Worm (Caenorhabditis elegans): ENCODE measurements around the gene C16E9.2.

The C16E9.2 gene

ce11 chrX:6937742-6938141 lies 2.2 kb downstream of the C16E9.2 start (continued):
- no peak for TF ChIP-seq snpc-4 (GFP tag; optimal IDR thresholded peaks at IDR 0.05)
- TF ChIP-seq snpc-4 (tag; optimal IDR thresholded peaks at IDR 0.05): no peak
- no peak for TF ChIP-seq atf-7 (tag; optimal IDR thresholded peaks at IDR 0.05)
- no peak for TF ChIP-seq T26A5.8 (tag; optimal IDR thresholded peaks at IDR 0.05)
- no peak for TF ChIP-seq let-526 (GFP tag; IDR thresholded peaks at IDR 0.05)

- TF ChIP-seq madf-10 (tag; optimal IDR thresholded peaks at IDR 0.05) (no peak), mes-4 (tag; optimal IDR thresholded peaks at IDR 0.05) (no peak), nhr-80 (tag; optimal IDR thresholded peaks at IDR 0.05) (no peak), F49E8.2 (tag; optimal IDR thresholded peaks at IDR 0.05; ENCODE audit: insufficient read depth) (no peak), lag-1 (GFP tag; IDR thresholded peaks at IDR 0.05) (no peak), ceh-58 (GFP tag; IDR thresholded peaks at IDR 0.05) (no peak), let-607 (tag; optimal IDR thresholded peaks at IDR 0.05) (no peak), nhr-179 (tag; optimal IDR thresholded peaks at IDR 0.05) (no peak), T07F8.4 (tag; optimal IDR thresholded peaks at IDR 0.05) (no peak), ama-1 (optimal IDR thresholded peaks at IDR 0.05) (no peak), ama-1 (GFP tag; optimal IDR thresholded peaks at IDR 0.05) (no peak), F10E7.11 (tag; optimal IDR thresholded peaks at IDR 0.05) (no peak), aptf-3 (GFP tag; IDR thresholded peaks at IDR 0.05) (no peak), ztf-26 (tag; optimal IDR thresholded peaks at IDR 0.05) (no peak), Y53G8AR.9 (GFP tag; conservative IDR thresholded peaks at IDR 0.05) (no peak), Y53F4B.3 (GFP tag; IDR thresholded peaks at IDR 0.05) (no peak), T26A5.8 (tag; optimal IDR thresholded peaks at IDR 0.05) (no peak), nfyb-1 (GFP tag; IDR thresholded peaks at IDR 0.05) (no peak), hlh-12 (tag; optimal IDR thresholded peaks at IDR 0.05) (no peak)
Measured at ce11 chrX:6939917-6940316, 4.4 kb downstream of the C16E9.2 start, which contains the start of gene C16E9.1. Gene C16E9.1, plus strand, starts transcription at chrX:6940217.

ce11 chrX:6940775-6941174 lies 5.2 kb downstream of the C16E9.2 start:
- no peak for TF ChIP-seq Y79H2A.3 (GFP tag; conservative IDR thresholded peaks at IDR 0.05)
- TF ChIP-seq Y53F4B.3 (GFP tag; IDR thresholded peaks at IDR 0.05): no peak
- TF ChIP-seq fkh-3 (tag; optimal IDR thresholded peaks at IDR 0.05): no peak
- TF ChIP-seq ZK185.1 (tag; optimal IDR thresholded peaks at IDR 0.05; ENCODE audit: poor library complexity, severe bottlenecking): no peak
- no peak for TF ChIP-seq cebp-2 (GFP tag; IDR thresholded peaks at IDR 0.05)
- TF ChIP-seq F52B5.7 (tag; optimal IDR thresholded peaks at IDR 0.05): no peak
- no peak for TF ChIP-seq hlh-12 (tag; optimal IDR thresholded peaks at IDR 0.05)
- TF ChIP-seq attf-3 (GFP tag; conservative IDR thresholded peaks at IDR 0.05): no peak
- TF ChIP-seq sptf-2 (GFP tag; optimal IDR thresholded peaks at IDR 0.05): no peak
- no peak for TF ChIP-seq nhr-179 (tag; optimal IDR thresholded peaks at IDR 0.05)
- TF ChIP-seq ceh-79 (tag; optimal IDR thresholded peaks at IDR 0.05): no peak
- no peak for TF ChIP-seq chd-7 (tag; optimal IDR thresholded peaks at IDR 0.05)
- TF ChIP-seq egl-18 (GFP tag; IDR thresholded peaks at IDR 0.05): no peak
- no peak for TF ChIP-seq snpc-3.4 (tag; optimal IDR thresholded peaks at IDR 0.05)
- no peak for TF ChIP-seq aptf-3 (GFP tag; IDR thresholded peaks at IDR 0.05)
- no peak for TF ChIP-seq repo-1 (tag; optimal IDR thresholded peaks at IDR 0.05)
- TF ChIP-seq him-1 (tag; optimal IDR thresholded peaks at IDR 0.05): no peak

- TF ChIP-seq lsl-1 (GFP tag; optimal IDR thresholded peaks at IDR 0.05): no peak
- TF ChIP-seq madf-3 (GFP tag; IDR thresholded peaks at IDR 0.05): no peak
- no peak for TF ChIP-seq ztf-26 (tag; optimal IDR thresholded peaks at IDR 0.05)
- TF ChIP-seq atf-7 (tag; optimal IDR thresholded peaks at IDR 0.05): no peak
- TF ChIP-seq rpc-1 (optimal IDR thresholded peaks at IDR 0.05): no peak
- no peak for TF ChIP-seq rpc-1 (tag; optimal IDR thresholded peaks at IDR 0.05)
- no peak for TF ChIP-seq ceh-100 (GFP tag; IDR thresholded peaks at IDR 0.05)
- no peak for TF ChIP-seq aptf-3 (GFP tag; IDR thresholded peaks at IDR 0.05)
- TF ChIP-seq let-607 (tag; optimal IDR thresholded peaks at IDR 0.05): no peak
- TF ChIP-seq ztf-3 (GFP tag; optimal IDR thresholded peaks at IDR 0.05): no peak
- TF ChIP-seq lsy-27 (tag; optimal IDR thresholded peaks at IDR 0.05; ENCODE audit: borderline replicate concordance, insufficient read depth): no peak
- no peak for TF ChIP-seq somi-1 (GFP tag; optimal IDR thresholded peaks at IDR 0.05)
- no peak for TF ChIP-seq F37B4.10 (GFP tag; IDR thresholded peaks at IDR 0.05)
- no peak for TF ChIP-seq Y53G8AR.9 (GFP tag; conservative IDR thresholded peaks at IDR 0.05)
Measured at ce11 chrX:6941711-6942110, 6.2 kb downstream of the C16E9.2 start.
